Worm (Caenorhabditis elegans): ENCODE results near the gene chtl-1.
A peak's percentile ranks its signal among the peaks of the same experiment; 100 is the strongest.

ce11 chrX:5329236-5329635, 34.9 kb downstream of the chtl-1 start, which contains the start of gene C26B9.5:
- TF ChIP-seq F37D6.2 (tag; optimal IDR thresholded peaks at IDR 0.05) (no peak), daf-12 (tag; optimal IDR thresholded peaks at IDR 0.05) (no peak), mdl-1 (tag; optimal IDR thresholded peaks at IDR 0.05) (no peak), dve-1 (tag; optimal IDR thresholded peaks at IDR 0.05; ENCODE audit: insufficient read depth) (peak; percentile 48), nhr-11 (tag; optimal IDR thresholded peaks at IDR 0.05) (no peak), nhr-76 (tag; optimal IDR thresholded peaks at IDR 0.05) (no peak), unc-130 (GFP tag; optimal IDR thresholded peaks at IDR 0.05) (no peak), nhr-28 (tag; optimal IDR thresholded peaks at IDR 0.05) (peak; percentile 23), ZK337.2 (GFP tag; IDR thresholded peaks at IDR 0.05) (no peak), ama-1 (optimal IDR thresholded peaks at IDR 0.05) (no peak), tag-97 (GFP tag; IDR thresholded peaks at IDR 0.05) (no peak), unc-62 (GFP tag; optimal IDR thresholded peaks at IDR 0.05 in 1 of 2) (no peak), unc-62 (tag; optimal IDR thresholded peaks at IDR 0.05) (no peak), lsy-2 (tag; optimal IDR thresholded peaks at IDR 0.05) (no peak)
